Worm (Caenorhabditis elegans) whole organism, L4/young adult: ENCODE data around the gene F01D5.1.

ENCODE experiments used
- W03F9.2 ChIP-seq: fragments of 150-350 bp; optimal IDR thresholded peaks from 2 replicates; lab custom pipeline; 2014; ENCODE audit warnings: missing biosample characterization, missing genetic modification characterization
- dao-5 ChIP-seq: sonication (generic microtip); optimal IDR thresholded peaks from 2 replicates; lab custom pipeline; 2016; ENCODE audit warnings: missing genotype, missing genetic modification characterization, moderate library complexity, missing compliant biosample characterization
- him-1 ChIP-seq: sonication (generic microtip); optimal IDR thresholded peaks from 2 replicates; lab custom pipeline; 2016; ENCODE audit warnings: missing genotype, missing genetic modification reagents, missing genetic modification characterization, missing compliant biosample characterization

DNA sequence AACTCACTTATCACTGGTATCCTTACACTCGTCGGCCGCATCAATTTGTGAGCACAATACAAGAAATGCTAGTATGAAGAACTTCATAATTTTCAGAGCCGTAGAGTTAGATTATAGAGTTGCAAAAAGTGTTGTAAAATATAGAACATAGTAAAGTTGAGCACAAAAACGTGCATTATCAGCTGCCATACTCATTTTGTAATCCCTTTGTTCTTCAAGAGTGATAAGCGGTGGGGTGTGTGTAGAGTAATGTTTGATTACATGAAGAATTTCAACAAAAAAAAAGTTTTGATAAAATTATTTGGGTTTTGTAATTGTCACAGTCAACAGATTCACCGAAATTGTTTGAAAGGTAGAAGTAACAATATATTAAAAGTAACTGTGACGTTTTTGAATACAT is 14.5 kb downstream of the F01D5.1 start, which contains the start of the genes Y39G8B.13 and Y39G8B.10:
- no peak for TF ChIP-seq dao-5 (tag; lab: Kevin White, UChicago)
- no peak for TF ChIP-seq W03F9.2 (tag; lab: Kevin White, UChicago)
- TF ChIP-seq him-1 (tag; lab: Kevin White, UChicago), result no peak
